Fruit fly (Drosophila melanogaster) whole organism, embryonic: ENCODE results near the gene CG13622.
A peak's percentile ranks its signal among the peaks of the same experiment; 100 is the strongest.

Source experiments
- Asciz ChIP-seq: fragments of 200-800 bp; sonication (Bioruptor generic); optimal IDR thresholded peaks from 2 replicates; lab custom pipeline; 2017; ENCODE audit warnings: missing biosample characterization, mild to moderate bottlenecking, missing genetic modification characterization, missing genetic modification reagents
- CG10565 ChIP-seq: fragments of 200-800 bp; sonication (Bioruptor generic); optimal IDR thresholded peaks from 3 replicates; lab custom pipeline; 2016; ENCODE audit warnings: missing biosample characterization, mild to moderate bottlenecking, missing genetic modification characterization
- CG14860 ChIP-seq: fragments of 200-800 bp; sonication (Bioruptor generic); IDR thresholded peaks from 3 replicates; pipeline ENCODE4 v1.3.6; 2022; ENCODE audit warnings: missing biosample characterization, missing genetic modification characterization; ENCODE audit not compliant: partially characterized antibody
- CG15011 ChIP-seq: fragments of 200-800 bp; sonication (Bioruptor generic); optimal IDR thresholded peaks from 3 replicates; lab custom pipeline; 2018; ENCODE audit warnings: missing biosample characterization, mild to moderate bottlenecking, missing genetic modification characterization
- CG15073 ChIP-seq: fragments of 200-800 bp; sonication (Bioruptor generic); optimal IDR thresholded peaks from 2 replicates; lab custom pipeline; 2016; ENCODE audit warnings: missing biosample characterization, missing genetic modification characterization
- CG15479 ChIP-seq: fragments of 200-800 bp; sonication (Bioruptor generic); optimal IDR thresholded peaks from 3 replicates; lab custom pipeline; 2019; ENCODE audit warnings: missing biosample characterization, mild to moderate bottlenecking, missing genetic modification characterization, moderate library complexity
- CG15696 ChIP-seq: fragments of 200-800 bp; sonication (Bioruptor generic); optimal IDR thresholded peaks from 2 replicates; lab custom pipeline; 2019; ENCODE audit warnings: missing biosample characterization, mild to moderate bottlenecking, missing genetic modification characterization, moderate library complexity
- CG1603 ChIP-seq: fragments of 200-800 bp; sonication (Bioruptor generic); optimal IDR thresholded peaks from 2 replicates; lab custom pipeline; 2019; ENCODE audit warnings: missing biosample characterization, mild to moderate bottlenecking, missing genetic modification characterization, moderate library complexity
- CG16813 ChIP-seq: fragments of 200-800 bp; sonication (Bioruptor generic); IDR thresholded peaks from 3 replicates; pipeline ENCODE4 v1.3.6; 2022; ENCODE audit warnings: missing biosample characterization, missing genetic modification characterization; ENCODE audit not compliant: partially characterized antibody
- CG17612 ChIP-seq: fragments of 200-800 bp; sonication (Bioruptor generic); IDR thresholded peaks from 2 replicates; pipeline ENCODE4 v1.3.6; 2022; ENCODE audit warnings: missing biosample characterization, missing genetic modification characterization
- CG2199 ChIP-seq: fragments of 200-800 bp; sonication (Bioruptor generic); IDR thresholded peaks from 3 replicates; pipeline ENCODE4 v1.3.6; 2022; ENCODE audit warnings: missing biosample characterization, missing genetic modification characterization
- CG2678 ChIP-seq: fragments of 200-800 bp; sonication (Bioruptor generic); optimal IDR thresholded peaks from 3 replicates; lab custom pipeline; 2019; ENCODE audit warnings: missing biosample characterization, mild to moderate bottlenecking, missing genetic modification characterization, moderate library complexity
- CG2875 ChIP-seq: fragments of 200-800 bp; sonication (Bioruptor generic); optimal IDR thresholded peaks from 2 replicates; lab custom pipeline; 2017; ENCODE audit warnings: missing biosample characterization, mild to moderate bottlenecking, missing genetic modification characterization, missing genetic modification reagents
- CG30403 ChIP-seq: fragments of 200-800 bp; sonication (Bioruptor generic); optimal IDR thresholded peaks from 3 replicates; lab custom pipeline; 2016; ENCODE audit warnings: missing biosample characterization, missing genetic modification characterization
- CG3065 ChIP-seq: fragments of 200-800 bp; sonication (Bioruptor generic); optimal IDR thresholded peaks from 2 replicates; lab custom pipeline; 2016; ENCODE audit warnings: missing biosample characterization, missing genetic modification characterization
- CG31388 ChIP-seq: fragments of 200-800 bp; sonication (Bioruptor generic); optimal IDR thresholded peaks from 2 replicates; lab custom pipeline; 2016; ENCODE audit warnings: missing biosample characterization, missing genetic modification characterization
- CG33557 ChIP-seq: fragments of 200-800 bp; sonication (Bioruptor generic); optimal IDR thresholded peaks from 2 replicates; lab custom pipeline; 2019; ENCODE audit warnings: missing biosample characterization, mild to moderate bottlenecking, missing genetic modification characterization, moderate library complexity
- CG4730 ChIP-seq: fragments of 200-800 bp; sonication (Bioruptor generic); IDR thresholded peaks from 2 replicates; pipeline ENCODE4 v1.3.6; 2022; ENCODE audit warnings: missing biosample characterization, missing genetic modification characterization
- CG6272 ChIP-seq: fragments of 200-800 bp; sonication (Bioruptor generic); IDR thresholded peaks from 2 replicates; pipeline ENCODE4 v1.3.6; 2022; ENCODE audit warnings: missing biosample characterization, missing genetic modification characterization
- CG8944 ChIP-seq: fragments of 200-800 bp; sonication (Bioruptor generic); optimal IDR thresholded peaks from 3 replicates; lab custom pipeline; 2016; ENCODE audit warnings: missing biosample characterization, missing genetic modification characterization
- CTCF ChIP-seq: fragments of 200-800 bp; sonication (Bioruptor generic); optimal IDR thresholded peaks from 2 replicates; lab custom pipeline; 2017; ENCODE audit warnings: missing biosample characterization, mild to moderate bottlenecking, missing genetic modification characterization, moderate library complexity
- CoRest ChIP-seq: fragments of 200-800 bp; sonication (Bioruptor generic); optimal IDR thresholded peaks from 3 replicates; lab custom pipeline; 2018; ENCODE audit warnings: missing biosample characterization, mild to moderate bottlenecking, missing genetic modification characterization, moderate library complexity
- Dip2 ChIP-seq: fragments of 200-800 bp; sonication (Bioruptor generic); IDR thresholded peaks from 2 replicates; pipeline ENCODE4 v1.3.6; 2022; ENCODE audit warnings: missing biosample characterization, missing genetic modification characterization
- Doc2 ChIP-seq: fragments of 200-800 bp; sonication (Bioruptor generic); IDR thresholded peaks from 2 replicates; pipeline ENCODE4 v1.3.6; 2022; ENCODE audit warnings: missing biosample characterization, missing genetic modification characterization
- E2f1 ChIP-seq: fragments of 200-800 bp; sonication (Bioruptor generic); IDR thresholded peaks from 2 replicates; pipeline ENCODE4 v1.3.6; 2022; ENCODE audit warnings: missing biosample characterization, missing genetic modification characterization
- E2f2 ChIP-seq: fragments of 200-800 bp; sonication (Bioruptor generic); IDR thresholded peaks from 2 replicates; pipeline ENCODE4 v1.3.6; 2022; ENCODE audit warnings: missing biosample characterization, missing genetic modification characterization
- Ets65A ChIP-seq: fragments of 200-800 bp; sonication (Bioruptor generic); peaks from one replicate; lab custom pipeline; 2016; ENCODE audit warnings: missing biosample characterization, missing genetic modification characterization
- H15 ChIP-seq: fragments of 200-800 bp; sonication (Bioruptor generic); IDR thresholded peaks from 3 replicates; pipeline ENCODE4 v1.3.6; 2022; ENCODE audit warnings: missing biosample characterization, missing genetic modification characterization
- HLH3B ChIP-seq: fragments of 200-800 bp; sonication (Bioruptor generic); IDR thresholded peaks from 2 replicates; pipeline ENCODE4 v1.3.6; 2022; ENCODE audit warnings: missing biosample characterization, missing genetic modification characterization
- Hey ChIP-seq: fragments of 200-800 bp; sonication (Bioruptor generic); optimal IDR thresholded peaks from 3 replicates; lab custom pipeline; 2018; ENCODE audit warnings: missing biosample characterization, mild to moderate bottlenecking, missing genetic modification characterization
- Meics ChIP-seq: fragments of 200-800 bp; sonication (Bioruptor generic); optimal IDR thresholded peaks from 2 replicates; lab custom pipeline; 2017; ENCODE audit warnings: missing biosample characterization, mild to moderate bottlenecking, missing genetic modification characterization
- NC2α ChIP-seq: fragments of 200-800 bp; sonication (Bioruptor generic); optimal IDR thresholded peaks from 2 replicates; lab custom pipeline; 2016; ENCODE audit warnings: missing biosample characterization, missing genetic modification characterization
- Nf-YC ChIP-seq: fragments of 200-800 bp; optimal IDR thresholded peaks from 3 replicates; lab custom pipeline; 2019; ENCODE audit warnings: missing biosample characterization, mild to moderate bottlenecking, missing genetic modification characterization, moderate library complexity
- Optix ChIP-seq: fragments of 200-800 bp; sonication (Bioruptor generic); IDR thresholded peaks from 3 replicates; pipeline ENCODE4 v1.3.6; 2022; ENCODE audit warnings: missing biosample characterization, missing genetic modification characterization
- PHDP ChIP-seq: fragments of 200-800 bp; sonication (Bioruptor generic); optimal IDR thresholded peaks from 3 replicates; lab custom pipeline; 2018; ENCODE audit warnings: missing biosample characterization, mild to moderate bottlenecking, missing genetic modification characterization, moderate library complexity
- Poxn ChIP-seq: fragments of 200-800 bp; sonication (Bioruptor generic); IDR thresholded peaks from 2 replicates; pipeline ENCODE4 v1.3.6; 2022; ENCODE audit warnings: missing biosample characterization, missing genetic modification characterization
- Side ChIP-seq: fragments of 200-800 bp; sonication (Bioruptor generic); optimal IDR thresholded peaks from 2 replicates; lab custom pipeline; 2016; ENCODE audit warnings: missing biosample characterization, missing genetic modification characterization
- Sry-β ChIP-seq: fragments of 200-800 bp; sonication (Bioruptor generic); optimal IDR thresholded peaks from 2 replicates; lab custom pipeline; 2018; ENCODE audit warnings: missing biosample characterization, mild to moderate bottlenecking, missing genetic modification characterization, moderate library complexity
- Trl ChIP-seq, 3 experiments: fragments of >200 bp in 2 of 3; fragments of 200-800 bp in 1 of 3; sonication (Bioruptor generic) in 1 of 3; optimal IDR thresholded peaks; 2 replicates in 1 of 3; 3 replicates in 2 of 3; lab custom pipeline; 2016 to 2017; ENCODE audit warnings: missing biosample characterization in 1 of 3, missing genetic modification characterization in 1 of 3
- ase ChIP-seq: fragments of 200-800 bp; sonication (Bioruptor generic); IDR thresholded peaks from 3 replicates; pipeline ENCODE4 v1.3.6; 2022; ENCODE audit warnings: missing biosample characterization, missing genetic modification characterization
- bbx ChIP-seq: fragments of 200-800 bp; sonication (Bioruptor generic); IDR thresholded peaks from 2 replicates; pipeline ENCODE4 v1.3.6; 2022; ENCODE audit warnings: missing biosample characterization, missing genetic modification characterization; ENCODE audit not compliant: partially characterized antibody
- chinmo ChIP-seq: fragments of 200-800 bp; sonication (Bioruptor generic); IDR thresholded peaks from 4 replicates; pipeline ENCODE4 v1.3.6; 2022; ENCODE audit warnings: missing biosample characterization, missing genetic modification characterization; ENCODE audit not compliant: partially characterized antibody
- chm ChIP-seq: fragments of 200-800 bp; sonication (Bioruptor generic); IDR thresholded peaks from 2 replicates; pipeline ENCODE4 v1.3.6; 2022; ENCODE audit warnings: missing biosample characterization, missing genetic modification characterization
- cwo ChIP-seq: fragments of 200-800 bp; sonication (Bioruptor generic); optimal IDR thresholded peaks from 3 replicates; lab custom pipeline; 2017; ENCODE audit warnings: missing biosample characterization, missing genetic modification characterization, mild to moderate bottlenecking, moderate library complexity, missing genetic modification reagents
- da ChIP-seq: fragments of 200-800 bp; sonication (Bioruptor generic); optimal IDR thresholded peaks from 2 replicates; lab custom pipeline; 2016; ENCODE audit warnings: missing biosample characterization, missing genetic modification characterization
- emc ChIP-seq: fragments of 200-800 bp; sonication (Bioruptor generic); optimal IDR thresholded peaks from 2 replicates; lab custom pipeline; 2016; ENCODE audit warnings: missing biosample characterization, missing genetic modification characterization
- fd96Cb ChIP-seq: fragments of 200-800 bp; sonication (Bioruptor generic); optimal IDR thresholded peaks from 2 replicates; lab custom pipeline; 2018; ENCODE audit warnings: missing biosample characterization, mild to moderate bottlenecking, missing genetic modification characterization, moderate library complexity
- grn ChIP-seq: fragments of 200-800 bp; sonication (Bioruptor generic); optimal IDR thresholded peaks from 3 replicates; lab custom pipeline; 2017; ENCODE audit warnings: missing biosample characterization, missing genetic modification characterization
- nerfin-2 ChIP-seq: fragments of 200-800 bp; sonication (Bioruptor generic); IDR thresholded peaks from 2 replicates; pipeline ENCODE4 v1.3.6; 2022; ENCODE audit warnings: missing biosample characterization, missing genetic modification characterization; ENCODE audit not compliant: partially characterized antibody
- ranshi ChIP-seq: fragments of 200-800 bp; sonication (Bioruptor generic); IDR thresholded peaks from 2 replicates; pipeline ENCODE4 v1.3.6; 2022; ENCODE audit warnings: missing biosample characterization, missing genetic modification characterization
- salm ChIP-seq: fragments of 200-800 bp; sonication (Bioruptor generic); optimal IDR thresholded peaks from 2 replicates; lab custom pipeline; 2018; ENCODE audit warnings: missing biosample characterization, mild to moderate bottlenecking, missing genetic modification characterization
- sqz ChIP-seq: fragments of 200-800 bp; sonication (Bioruptor generic); optimal IDR thresholded peaks from 3 replicates; lab custom pipeline; 2018; ENCODE audit warnings: missing biosample characterization, mild to moderate bottlenecking, missing genetic modification characterization

CG13622 gene

DNA sequence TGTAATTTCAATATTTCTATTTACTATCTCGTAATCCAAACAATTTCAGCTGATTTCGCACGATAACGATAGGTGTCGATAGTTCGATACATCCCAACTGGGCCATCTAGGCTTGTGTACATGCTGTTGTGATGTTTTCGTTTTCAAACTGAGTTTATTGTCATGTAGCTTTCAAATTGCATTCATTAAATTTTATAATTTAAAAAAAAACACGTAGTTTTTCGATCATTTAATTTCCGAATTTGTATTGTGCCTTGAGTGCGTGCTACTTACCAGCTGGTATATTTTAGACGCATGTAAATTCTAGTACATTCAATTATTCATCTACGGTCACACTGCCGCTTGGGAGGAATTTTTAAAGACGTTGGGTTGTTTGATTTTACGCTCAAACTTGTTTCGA is 6.8 kb upstream of the CG13622 start, which contains the start of the genes CG13623 and ana1 (continued):
- no peak for TF ChIP-seq Dip2
- TF ChIP-seq emc (GFP tag; lab: Kevin White, UChicago), result no peak
- TF ChIP-seq CG1603, result no peak
- no peak for TF ChIP-seq sqz
- no peak for TF ChIP-seq Trl (optimal IDR thresholded peaks at IDR 0.05; lab: Kevin White, UChicago)
- no peak for TF ChIP-seq Trl (GFP tag; optimal IDR thresholded peaks at IDR 0.05; lab: Kevin White, UChicago)
- TF ChIP-seq salm, result no peak
- TF ChIP-seq CTCF, result no peak
- no peak for TF ChIP-seq CG2678 (tag; lab: Kevin White, UChicago)
- no peak for TF ChIP-seq Optix
- peak; percentile 85 for TF ChIP-seq E2f2 (GFP tag; lab: Robert Waterston, UW)
- no peak for TF ChIP-seq cwo (GFP tag; lab: Kevin White, UChicago)
- no peak for TF ChIP-seq Poxn (GFP tag; lab: Robert Waterston, UW)
- no peak for TF ChIP-seq HLH3B (GFP tag; lab: Robert Waterston, UW)
- TF ChIP-seq E2f1, result no peak
- no peak for TF ChIP-seq H15 (GFP tag; lab: Robert Waterston, UW)
- no peak for TF ChIP-seq Asciz (GFP tag; lab: Kevin White, UChicago)
- TF ChIP-seq Doc2 (GFP tag; lab: Robert Waterston, UW), result no peak
- no peak for TF ChIP-seq CG8944 (GFP tag; lab: Kevin White, UChicago)
- TF ChIP-seq CG15479 (GFP tag; lab: Kevin White, UChicago), result no peak
- TF ChIP-seq Nf-YC (tag; lab: Kevin White, UChicago), result no peak
- TF ChIP-seq CG14860, result peak; percentile 38; the same call in 1 of the 3 replicates
- TF ChIP-seq Ets65A (GFP tag; lab: Kevin White, UChicago), result no peak
- TF ChIP-seq CG15696 (tag; lab: Kevin White, UChicago), result no peak
- no peak for TF ChIP-seq CG10565
- no peak for TF ChIP-seq CG2875 (GFP tag; lab: Kevin White, UChicago)
- no peak for TF ChIP-seq chm (GFP tag; lab: Robert Waterston, UW)
- no peak for TF ChIP-seq CG4730 (GFP tag; lab: Robert Waterston, UW)
- TF ChIP-seq CG30403 (GFP tag; lab: Kevin White, UChicago), result no peak
- no peak for TF ChIP-seq CG6272 (GFP tag; lab: Robert Waterston, UW)
- no peak for TF ChIP-seq ase (GFP tag; lab: Robert Waterston, UW)
- no peak for TF ChIP-seq Meics (GFP tag; lab: Kevin White, UChicago)
- TF ChIP-seq CG15011 (GFP tag; lab: Kevin White, UChicago), result no peak
- TF ChIP-seq CG31388 (GFP tag; lab: Kevin White, UChicago), result no peak
- no peak for TF ChIP-seq fd96Cb
- 0 out of 3 replicates have a peak, but pooled peaks have one; percentile 41 for TF ChIP-seq CG16813 (GFP tag; lab: Robert Waterston, UW)
- TF ChIP-seq NC2α (GFP tag; lab: Kevin White, UChicago), result no peak
- TF ChIP-seq ranshi (GFP tag; lab: Robert Waterston, UW), result no peak
- no peak for TF ChIP-seq CG15073
- no peak for TF ChIP-seq Hey (tag; lab: Kevin White, UChicago)
- no peak for TF ChIP-seq Sry-β (GFP tag; lab: Kevin White, UChicago)
- TF ChIP-seq CG33557, result no peak
- TF ChIP-seq chinmo (GFP tag; lab: Robert Waterston, UW), result no peak
- TF ChIP-seq CoRest (tag; lab: Kevin White, UChicago), result peak; percentile 34
- no peak for TF ChIP-seq CG17612
- TF ChIP-seq PHDP (tag; lab: Kevin White, UChicago), result no peak
- TF ChIP-seq da (GFP tag; lab: Kevin White, UChicago), result no peak
- TF ChIP-seq bbx (GFP tag; lab: Robert Waterston, UW), result peak; percentile 40; the same call in 1 of the 2 replicates
- TF ChIP-seq CG2199 (GFP tag; lab: Robert Waterston, UW), result no peak
- no peak for TF ChIP-seq Side
- TF ChIP-seq nerfin-2 (GFP tag; lab: Robert Waterston, UW), result no peak
- TF ChIP-seq CG3065 (GFP tag; lab: Kevin White, UChicago), result no peak
- TF ChIP-seq grn (GFP tag; lab: Kevin White, UChicago), result no peak
